Worm (Caenorhabditis elegans) whole organism, L4 larva: Measurements from ENCODE around the gene dhcr-24.

Experiments
- F10B5.3 ChIP-seq: sonication (generic microtip); optimal IDR thresholded peaks from 2 replicates; lab custom pipeline; 2016; ENCODE audit warnings: mild to moderate bottlenecking, missing genetic modification characterization, missing compliant biosample characterization
- F37D6.2 ChIP-seq: sonication (generic microtip); optimal IDR thresholded peaks from 2 replicates; lab custom pipeline; 2016; ENCODE audit warnings: mild to moderate bottlenecking, missing genetic modification characterization, missing compliant biosample characterization
- F49E8.2 ChIP-seq: sonication (generic microtip); optimal IDR thresholded peaks from 2 replicates; lab custom pipeline; 2016; ENCODE audit warnings: missing compliant biosample characterization, mild to moderate bottlenecking, missing genetic modification characterization, borderline replicate concordance
- R02D3.7 ChIP-seq: fragments of 150-350 bp; sonication (generic microtip); optimal IDR thresholded peaks from 3 replicates; lab custom pipeline; 2014; ENCODE audit warnings: missing biosample characterization, missing genetic modification characterization
- T26A8.4 ChIP-seq: fragments of 200-800 bp; sonication (Bioruptor generic); IDR thresholded peaks from 2 replicates; pipeline ENCODE4 v1.3.6; 2022; ENCODE audit warnings: missing genetic modification characterization, missing compliant biosample characterization
- Y105C5A.15 ChIP-seq: fragments of 200-800 bp; sonication (Bioruptor generic); IDR thresholded peaks from 2 replicates; pipeline ENCODE4 v1.3.6; 2022; ENCODE audit warnings: missing genetic modification characterization, missing compliant biosample characterization
- ZK337.2 ChIP-seq: fragments of 200-800 bp; sonication (Bioruptor generic); IDR thresholded peaks from 2 replicates; pipeline ENCODE4 v1.3.6; 2022; ENCODE audit warnings: missing genetic modification reagents, missing genetic modification characterization, missing compliant biosample characterization
- ZK546.5 ChIP-seq, 2 experiments: sonication (generic microtip); optimal IDR thresholded peaks; 2 replicates each; lab custom pipeline; 2017; ENCODE audit warnings: missing biosample characterization in 2 of 2, missing genetic modification characterization in 2 of 2
- attf-4 ChIP-seq: sonication (generic microtip); optimal IDR thresholded peaks from 3 replicates; lab custom pipeline; 2017; ENCODE audit warnings: missing biosample characterization, missing genetic modification characterization
- ceh-20 ChIP-seq: fragments of 200-800 bp; sonication (Bioruptor generic); IDR thresholded peaks from 2 replicates; pipeline ENCODE4 v1.3.6; 2022; ENCODE audit warnings: missing genetic modification reagents, missing genetic modification characterization, missing compliant biosample characterization
- ceh-28 ChIP-seq: fragments of 150-350 bp; optimal IDR thresholded peaks from 2 replicates; lab custom pipeline; 2014; ENCODE audit warnings: missing biosample characterization, missing genetic modification reagents, missing genetic modification characterization
- ces-1 ChIP-seq: fragments of 150-350 bp; sonication (generic microtip); optimal IDR thresholded peaks from 4 replicates; lab custom pipeline; 2014; ENCODE audit warnings: missing biosample characterization, missing genetic modification reagents, missing genetic modification characterization
- ctbp-1 ChIP-seq: fragments of 200-800 bp; sonication (Bioruptor generic); IDR thresholded peaks from 2 replicates; pipeline ENCODE4 v1.3.6; 2022; ENCODE audit warnings: missing genetic modification reagents, missing genetic modification characterization, missing compliant biosample characterization
- daf-12 ChIP-seq: fragments of 150-350 bp; optimal IDR thresholded peaks from 2 replicates; lab custom pipeline; 2014; ENCODE audit warnings: missing biosample characterization, missing genetic modification reagents, missing genetic modification characterization
- daf-8 ChIP-seq: fragments of 200-800 bp; sonication (Bioruptor generic); IDR thresholded peaks from 2 replicates; pipeline ENCODE4 v1.3.6; 2022; ENCODE audit warnings: missing genetic modification characterization, missing compliant biosample characterization
- dmd-6 ChIP-seq: fragments of 200-800 bp; sonication (Bioruptor generic); IDR thresholded peaks from 2 replicates; pipeline ENCODE4 v1.3.6; 2022; ENCODE audit warnings: missing genetic modification reagents, missing genetic modification characterization, missing compliant biosample characterization
- dmd-9 ChIP-seq: fragments of 200-800 bp; sonication (Bioruptor generic); IDR thresholded peaks from 2 replicates; pipeline ENCODE4 v1.3.6; 2022; ENCODE audit warnings: missing genetic modification reagents, missing genetic modification characterization, missing compliant biosample characterization
- egl-27 ChIP-seq: sonication (generic microtip); optimal IDR thresholded peaks from 3 replicates; lab custom pipeline; 2017; ENCODE audit warnings: missing biosample characterization, missing genetic modification reagents, missing genetic modification characterization
- egl-43 ChIP-seq: fragments of 200-800 bp; sonication (Bioruptor generic); IDR thresholded peaks from 2 replicates; pipeline ENCODE4 v1.3.6; 2022; ENCODE audit warnings: missing genetic modification reagents, missing genetic modification characterization, missing compliant biosample characterization
- hlh-11 ChIP-seq: fragments of 200-800 bp; sonication (Bioruptor generic); optimal IDR thresholded peaks from 2 replicates; lab custom pipeline; 2018; ENCODE audit warnings: mild to moderate bottlenecking, missing genetic modification characterization, missing compliant biosample characterization
- lim-7 ChIP-seq: fragments of 200-800 bp; sonication (Bioruptor generic); IDR thresholded peaks from 2 replicates; pipeline ENCODE4 v1.3.6; 2022; ENCODE audit warnings: missing genetic modification characterization, missing compliant biosample characterization
- lin-13 ChIP-seq: fragments of 150-350 bp; optimal IDR thresholded peaks from 2 replicates; lab custom pipeline; 2014; ENCODE audit warnings: missing biosample characterization, missing genetic modification reagents, missing genetic modification characterization
- lin-15B ChIP-seq: fragments of 150-350 bp; sonication (generic microtip); optimal IDR thresholded peaks from 3 replicates; lab custom pipeline; 2014; ENCODE audit warnings: missing biosample characterization, missing genetic modification characterization
- lir-3 ChIP-seq: sonication (generic microtip); optimal IDR thresholded peaks from 2 replicates; lab custom pipeline; 2016; ENCODE audit warnings: mild to moderate bottlenecking, missing genetic modification characterization, missing compliant biosample characterization
- lsy-2 ChIP-seq, 2 experiments: fragments of 150-350 bp in 1 of 2; sonication (generic microtip) in 1 of 2; optimal IDR thresholded peaks; 2 replicates each; lab custom pipeline; 2014 to 2017; ENCODE audit warnings: missing biosample characterization in 2 of 2, missing genetic modification characterization in 2 of 2
- mdl-1 ChIP-seq, 2 experiments: fragments of 150-350 bp in 1 of 2; sonication (generic microtip) in 1 of 2; optimal IDR thresholded peaks; 2 replicates each; lab custom pipeline; 2014 to 2017; ENCODE audit warnings: missing biosample characterization in 2 of 2, missing genetic modification characterization in 2 of 2
- mxl-2 ChIP-seq: fragments of 200-800 bp; sonication (Bioruptor generic); conservative IDR thresholded peaks from 2 replicates; pipeline ENCODE4 v1.3.6; 2022; ENCODE audit warnings: missing genetic modification reagents, missing genetic modification characterization, missing compliant biosample characterization
- mxl-3 ChIP-seq: fragments of 200-800 bp; sonication (Bioruptor generic); optimal IDR thresholded peaks from 2 replicates; lab custom pipeline; 2018; ENCODE audit warnings: mild to moderate bottlenecking, missing genetic modification characterization, missing compliant biosample characterization
- nhr-10 ChIP-seq: fragments of 150-350 bp; optimal IDR thresholded peaks from 2 replicates; lab custom pipeline; 2014; ENCODE audit warnings: missing biosample characterization, missing genetic modification characterization
- nhr-111 ChIP-seq: fragments of 200-800 bp; sonication (Bioruptor generic); optimal IDR thresholded peaks from 2 replicates; lab custom pipeline; 2018; ENCODE audit warnings: mild to moderate bottlenecking, missing genetic modification characterization, missing compliant biosample characterization
- nhr-28 ChIP-seq: fragments of 150-350 bp; optimal IDR thresholded peaks from 2 replicates; lab custom pipeline; 2014; ENCODE audit warnings: missing biosample characterization, missing genetic modification characterization
- nhr-41 ChIP-seq: fragments of 200-800 bp; sonication (Bioruptor generic); IDR thresholded peaks from 2 replicates; pipeline ENCODE4 v1.3.6; 2022; ENCODE audit warnings: missing genetic modification reagents, missing genetic modification characterization, missing compliant biosample characterization
- nhr-42 ChIP-seq: fragments of 200-800 bp; sonication (Bioruptor generic); IDR thresholded peaks from 2 replicates; pipeline ENCODE4 v1.3.6; 2022; ENCODE audit warnings: missing genetic modification characterization, missing compliant biosample characterization
- nhr-48 ChIP-seq: sonication (generic microtip); optimal IDR thresholded peaks from 2 replicates; lab custom pipeline; 2016; ENCODE audit warnings: mild to moderate bottlenecking, missing genetic modification characterization, missing compliant biosample characterization
- nhr-6 ChIP-seq: fragments of 150-350 bp; optimal IDR thresholded peaks from 2 replicates; lab custom pipeline; 2014; ENCODE audit warnings: missing biosample characterization, missing genetic modification characterization
- nhr-76 ChIP-seq: fragments of 150-350 bp; optimal IDR thresholded peaks from 2 replicates; lab custom pipeline; 2014; ENCODE audit warnings: missing biosample characterization, missing genetic modification characterization
- pha-4 ChIP-seq, 2 experiments: fragments of 150-350 bp in 1 of 2; fragments of 200-800 bp in 1 of 2; sonication (Bioruptor generic) in 1 of 2; IDR thresholded peaks in 1 of 2; optimal IDR thresholded peaks in 1 of 2; 2 replicates each; pipeline versions ENCODE4 v1.3.6 to Lab custom; 2014 to 2022; ENCODE audit warnings: missing genetic modification characterization in 2 of 2, missing genetic modification reagents in 2 of 2, missing biosample characterization in 1 of 2, missing compliant biosample characterization in 1 of 2
- php-3 ChIP-seq: fragments of 200-800 bp; sonication (Bioruptor generic); IDR thresholded peaks from 2 replicates; pipeline ENCODE4 v1.3.6; 2022; ENCODE audit warnings: missing genetic modification reagents, missing genetic modification characterization, missing compliant biosample characterization
- rbr-2 ChIP-seq: sonication (generic microtip); optimal IDR thresholded peaks from 2 replicates; lab custom pipeline; 2016; ENCODE audit warnings: missing genotype, missing genetic modification characterization, missing compliant biosample characterization
- saeg-2 ChIP-seq: fragments of 200-800 bp; sonication (Bioruptor generic); IDR thresholded peaks from 2 replicates; pipeline ENCODE4 v1.3.6; 2022; ENCODE audit warnings: missing genetic modification reagents, missing genetic modification characterization, missing compliant biosample characterization
- sdz-12 ChIP-seq: fragments of 200-800 bp; sonication (Bioruptor generic); optimal IDR thresholded peaks from 2 replicates; lab custom pipeline; 2018; ENCODE audit warnings: mild to moderate bottlenecking, missing genetic modification characterization, missing compliant biosample characterization
- snpc-1.2 ChIP-seq: fragments of 200-800 bp; sonication (Bioruptor generic); IDR thresholded peaks from 2 replicates; pipeline ENCODE4 v1.3.6; 2022; ENCODE audit warnings: missing genetic modification reagents, missing genetic modification characterization, missing compliant biosample characterization
- snpc-4 ChIP-seq: fragments of 150-350 bp; optimal IDR thresholded peaks from 2 replicates; lab custom pipeline; 2014; ENCODE audit warnings: missing biosample characterization, missing genetic modification characterization
- spr-1 ChIP-seq: sonication (generic microtip); optimal IDR thresholded peaks from 2 replicates; lab custom pipeline; 2016; ENCODE audit warnings: mild to moderate bottlenecking, missing genetic modification characterization, missing compliant biosample characterization
- tra-1 ChIP-seq: fragments of 200-800 bp; sonication (Bioruptor generic); IDR thresholded peaks from 2 replicates; pipeline ENCODE4 v1.3.6; 2022; ENCODE audit warnings: missing genetic modification reagents, missing genetic modification characterization, missing compliant biosample characterization
- unc-39 ChIP-seq: sonication (generic microtip); optimal IDR thresholded peaks from 2 replicates; lab custom pipeline; 2017; ENCODE audit warnings: missing biosample characterization, missing genetic modification characterization
- zag-1 ChIP-seq: fragments of 150-350 bp; optimal IDR thresholded peaks from 2 replicates; lab custom pipeline; 2014; ENCODE audit warnings: missing biosample characterization, missing genetic modification characterization
- zfp-2 ChIP-seq: sonication (generic microtip); optimal IDR thresholded peaks from 2 replicates; lab custom pipeline; 2016; ENCODE audit warnings: mild to moderate bottlenecking, missing genetic modification characterization, missing compliant biosample characterization
- zfp-3 ChIP-seq: fragments of 200-800 bp; sonication (Bioruptor generic); conservative IDR thresholded peaks from 2 replicates; pipeline ENCODE4 v1.3.6; 2022; ENCODE audit warnings: missing genetic modification reagents, missing genetic modification characterization, missing compliant biosample characterization
- zip-11 ChIP-seq: fragments of 200-800 bp; sonication (Bioruptor generic); IDR thresholded peaks from 2 replicates; pipeline ENCODE4 v1.3.6; 2022; ENCODE audit warnings: missing genetic modification characterization, missing compliant biosample characterization
- zip-2 ChIP-seq: fragments of 150-350 bp; optimal IDR thresholded peaks from 2 replicates; lab custom pipeline; 2014; ENCODE audit warnings: missing biosample characterization, missing genetic modification characterization
- ztf-11 ChIP-seq: fragments of 150-350 bp; optimal IDR thresholded peaks from 2 replicates; lab custom pipeline; 2014; ENCODE audit warnings: missing biosample characterization, missing genetic modification characterization

The dhcr-24 gene

DNA sequence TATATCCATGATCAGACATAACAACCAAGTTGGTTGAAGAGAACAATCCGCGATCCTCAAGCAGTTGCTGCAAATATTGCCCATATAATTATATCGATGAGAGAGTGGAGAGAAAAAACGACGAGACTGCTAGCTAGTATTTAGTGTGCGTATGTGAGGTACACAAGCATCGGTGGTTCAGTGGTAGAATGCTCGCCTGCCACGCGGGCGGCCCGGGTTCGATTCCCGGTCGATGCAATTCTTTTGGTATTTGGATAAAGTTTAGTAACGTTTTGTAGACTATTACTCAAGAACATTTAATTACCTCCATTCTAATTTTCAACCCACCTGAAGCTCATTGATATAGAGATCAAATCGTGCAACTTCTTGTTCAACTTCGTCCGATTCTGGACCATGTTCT lies 49.1 kb upstream of the dhcr-24 start (continued):
- TF ChIP-seq zip-2 (tag; lab: Kevin White, UChicago) (peak; percentile 4), rbr-2 (tag; lab: Kevin White, UChicago) (peak; percentile 79), nhr-28 (peak; percentile 58), F49E8.2 (tag; lab: Kevin White, UChicago) (no peak), snpc-4 (no peak), egl-43 (GFP tag; lab: Robert Waterston, UW) (peak; percentile 96), dmd-9 (GFP tag; lab: Robert Waterston, UW) (0 out of 2 replicates have a peak, but pooled peaks have one; percentile 61), nhr-41 (GFP tag; lab: Robert Waterston, UW) (peak; percentile 57; the same call in 1 of the 2 replicates), ZK337.2 (peak; percentile 47; the same call in 1 of the 2 replicates), nhr-10 (no peak), daf-12 (tag; lab: Kevin White, UChicago) (no peak), egl-27 (tag; lab: Kevin White, UChicago) (no peak), daf-8 (GFP tag; lab: Robert Waterston, UW) (no peak), unc-39 (no peak), lsy-2 (tag; optimal IDR thresholded peaks at IDR 0.05; lab: Kevin White, UChicago) (peak in 1 of 2 experiments; percentile 68), spr-1 (tag; lab: Kevin White, UChicago) (peak; percentile 53), nhr-6 (peak; percentile 47), lir-3 (peak; percentile 29), nhr-42 (GFP tag; lab: Robert Waterston, UW) (peak; percentile 83; the same call in 1 of the 2 replicates), hlh-11 (tag; lab: Kevin White, UChicago) (peak; percentile 63), F10B5.3 (no peak), ces-1 (GFP tag; lab: Kevin White, UChicago) (no peak), snpc-1.2 (GFP tag; lab: Robert Waterston, UW) (peak; percentile 89), ZK546.5 (tag; optimal IDR thresholded peaks at IDR 0.05; lab: Kevin White, UChicago) (no peak), sdz-12 (peak; percentile 83), lin-13 (GFP tag; lab: Kevin White, UChicago) (peak; percentile 78), mxl-3 (peak; percentile 74), R02D3.7 (tag; lab: Kevin White, UChicago) (no peak), zfp-2 (no peak), ceh-20 (GFP tag; lab: Robert Waterston, UW) (peak; percentile 77), zip-11 (GFP tag; lab: Robert Waterston, UW) (peak; percentile 90), lin-15B (no peak), zag-1 (tag; lab: Kevin White, UChicago) (no peak), nhr-48 (tag; lab: Kevin White, UChicago) (peak; percentile 14), dmd-6 (GFP tag; lab: Robert Waterston, UW) (peak; percentile 82), T26A8.4 (peak; percentile 83), F37D6.2 (tag; lab: Kevin White, UChicago) (peak; percentile 67), ztf-11 (tag; lab: Kevin White, UChicago) (no peak), lim-7 (GFP tag; lab: Robert Waterston, UW) (peak; percentile 93), mxl-2 (GFP tag; lab: Robert Waterston, UW) (peak; percentile 77), pha-4 (GFP tag; IDR thresholded peaks at IDR 0.05; lab: Robert Waterston, UW) (peak; percentile 96), pha-4 (tag; optimal IDR thresholded peaks at IDR 0.05; lab: Kevin White, UChicago) (no peak), nhr-76 (tag; lab: Kevin White, UChicago) (no peak), attf-4 (tag; lab: Kevin White, UChicago) (no peak), nhr-111 (GFP tag; lab: Kevin White, UChicago) (peak; percentile 87), Y105C5A.15 (GFP tag; lab: Robert Waterston, UW) (peak; percentile 93; the same call in 1 of the 2 replicates), saeg-2 (GFP tag; lab: Robert Waterston, UW) (no peak), tra-1 (GFP tag; lab: Robert Waterston, UW) (peak; percentile 92), ctbp-1 (GFP tag; lab: Robert Waterston, UW) (peak; percentile 75; the same call in 1 of the 2 replicates), ceh-28 (tag; lab: Kevin White, UChicago) (no peak), mdl-1 (tag; optimal IDR thresholded peaks at IDR 0.05; lab: Kevin White, UChicago) (peak in 1 of 2 experiments; percentile 62), zfp-3 (peak; percentile 56; the same call in 1 of the 2 replicates), php-3 (GFP tag; lab: Robert Waterston, UW) (peak; percentile 70)
